Fruit fly (Drosophila melanogaster) ovary, adult (tissue): ENCODE measurements around the gene CG13689.

Experiments used
- CG17801 ChIP-seq: fragments of 200-800 bp; optimal IDR thresholded peaks from 2 replicates; lab custom pipeline; 2019; ENCODE audit warnings: missing biosample characterization, mild to moderate bottlenecking, missing genetic modification characterization, moderate library complexity; ENCODE audit not compliant: partially characterized antibody

The CG13689 gene

DNA sequence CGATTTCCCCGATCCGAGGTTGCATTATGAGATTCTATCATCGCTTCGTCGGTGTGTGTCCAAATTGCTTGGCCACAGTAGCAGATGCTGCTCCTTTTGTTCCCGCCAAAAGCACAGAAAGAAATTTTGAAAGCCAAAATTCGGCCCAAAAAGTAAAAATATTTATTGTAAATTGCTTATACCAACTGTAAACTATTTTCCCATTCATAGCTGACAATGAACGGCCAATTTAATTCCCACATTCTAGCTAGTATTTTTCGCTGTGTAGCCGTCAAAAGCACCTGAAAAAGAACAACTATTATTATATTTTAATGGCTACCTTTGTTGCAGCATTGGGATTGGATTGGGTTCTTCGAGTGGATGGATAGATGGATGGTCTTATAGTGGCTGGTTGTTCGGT, 33.9 kb downstream of the CG13689 start:
- no peak for TF ChIP-seq CG17801 (GFP tag; lab: Kevin White, UChicago)

DNA sequence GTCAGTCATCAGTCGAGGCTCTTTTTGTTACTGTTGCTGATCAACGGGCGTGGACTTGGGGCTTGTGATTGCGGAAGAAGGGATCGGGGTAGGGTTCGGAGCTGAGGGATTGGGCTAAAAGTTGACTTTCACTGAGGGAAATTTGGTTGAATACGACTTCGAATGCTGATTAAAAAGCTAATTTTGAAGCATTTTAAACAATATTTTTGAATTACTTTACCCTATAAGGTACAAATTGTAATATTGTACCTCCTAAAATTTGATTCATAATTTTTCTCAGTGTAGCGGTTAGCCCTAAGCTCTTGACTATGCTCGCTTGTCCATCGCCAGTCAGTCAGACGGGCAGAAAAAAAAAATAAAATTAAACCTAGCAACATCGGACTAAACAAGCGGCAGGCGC, 43.9 kb downstream of the CG13689 start:
- TF ChIP-seq CG17801 (GFP tag; lab: Kevin White, UChicago): no peak

DNA sequence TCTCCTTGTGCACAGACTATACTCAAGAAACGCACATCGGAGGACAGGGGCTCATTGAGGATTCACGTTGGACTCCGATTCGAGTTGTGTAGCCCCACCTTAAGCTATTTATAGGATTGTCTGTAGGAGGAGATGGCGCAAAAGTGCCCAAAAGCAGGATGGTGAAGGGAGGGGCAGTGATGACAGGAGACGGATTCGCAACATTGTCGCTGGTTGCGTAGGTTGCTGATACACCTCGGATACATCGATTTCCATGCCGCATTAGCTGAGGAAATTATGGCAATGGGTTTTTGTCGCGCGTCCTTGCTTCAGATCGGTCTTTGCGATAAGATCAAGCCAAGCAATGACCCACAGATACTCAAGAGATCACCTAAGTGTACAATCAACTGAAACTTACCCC, 45.0 kb downstream of the CG13689 start:
- no peak for TF ChIP-seq CG17801 (GFP tag; lab: Kevin White, UChicago)

DNA sequence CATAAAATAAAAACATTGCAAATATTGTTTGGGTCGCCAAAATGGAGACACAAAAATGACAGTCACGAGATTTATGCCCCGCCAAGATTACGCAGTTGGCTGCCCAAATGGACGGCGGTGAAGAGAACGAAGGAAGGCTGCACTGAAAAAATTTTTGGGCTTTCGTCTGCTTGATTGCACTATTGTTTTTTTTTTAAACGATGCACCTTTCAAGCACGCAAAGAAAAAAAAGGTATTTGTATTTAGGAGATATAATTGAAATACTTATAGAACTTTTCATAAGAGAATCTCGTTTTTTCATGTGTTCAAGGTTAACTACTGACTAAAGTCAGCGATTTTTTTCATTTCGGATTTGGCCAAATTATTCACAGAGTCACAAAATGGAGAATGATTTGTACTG, 48.3 kb downstream of the CG13689 start:
- no peak for TF ChIP-seq CG17801 (GFP tag; lab: Kevin White, UChicago)

DNA sequence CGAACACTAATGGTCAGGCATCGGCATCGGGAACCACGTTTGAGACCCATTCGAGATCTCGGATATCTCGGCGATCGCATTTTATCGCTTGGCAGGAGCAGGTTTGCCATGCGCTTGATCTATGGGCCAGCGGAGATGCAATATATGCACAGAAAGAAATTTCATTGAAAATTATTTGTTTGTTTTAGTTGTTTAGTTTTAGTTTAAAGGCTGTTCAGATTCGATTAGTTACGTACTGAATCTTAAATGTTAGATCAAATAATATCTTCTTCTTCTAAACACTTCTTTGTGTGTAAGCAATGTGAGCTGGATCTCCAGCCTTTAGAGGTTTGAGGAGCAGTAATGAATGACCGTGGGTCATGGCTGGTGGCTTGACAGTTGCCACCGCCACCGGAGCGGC, 51.2 kb downstream of the CG13689 start:
- no peak for TF ChIP-seq CG17801 (GFP tag; lab: Kevin White, UChicago)
